Fruit fly (Drosophila melanogaster) whole organism, embryonic: Measurements from ENCODE around the gene CG18095.

Source experiments
- Aef1 ChIP-seq: fragments of 200-800 bp; sonication (Bioruptor generic); IDR thresholded peaks from 3 replicates; pipeline ENCODE4 v1.3.6; 2022; ENCODE audit warnings: missing biosample characterization, missing genetic modification characterization
- Antp ChIP-seq: fragments of 200-800 bp; sonication (Bioruptor generic); optimal IDR thresholded peaks from 3 replicates; lab custom pipeline; 2016; ENCODE audit warnings: missing biosample characterization, missing genetic modification characterization
- B-H2 ChIP-seq: fragments of 200-800 bp; sonication (Bioruptor generic); optimal IDR thresholded peaks from 2 replicates; lab custom pipeline; 2018; ENCODE audit warnings: missing biosample characterization, mild to moderate bottlenecking, missing genetic modification characterization
- CG10565 ChIP-seq: fragments of 200-800 bp; sonication (Bioruptor generic); optimal IDR thresholded peaks from 3 replicates; lab custom pipeline; 2016; ENCODE audit warnings: missing biosample characterization, mild to moderate bottlenecking, missing genetic modification characterization
- CG11504 ChIP-seq: fragments of 200-800 bp; sonication (Bioruptor generic); optimal IDR thresholded peaks from 3 replicates; lab custom pipeline; 2019; ENCODE audit warnings: missing biosample characterization, mild to moderate bottlenecking, missing genetic modification characterization, moderate library complexity
- CG11695 ChIP-seq: fragments of 200-800 bp; sonication (Bioruptor generic); IDR thresholded peaks from 3 replicates; pipeline ENCODE4 v1.3.6; 2022; ENCODE audit warnings: missing biosample characterization, missing genetic modification characterization
- CG12236 ChIP-seq: fragments of 200-800 bp; sonication (Bioruptor generic); optimal IDR thresholded peaks from 2 replicates; lab custom pipeline; 2016; ENCODE audit warnings: missing biosample characterization, missing genetic modification characterization
- CG12391 ChIP-seq: fragments of 200-800 bp; sonication (Bioruptor generic); optimal IDR thresholded peaks from 3 replicates; lab custom pipeline; 2018; ENCODE audit warnings: missing biosample characterization, mild to moderate bottlenecking, missing genetic modification characterization, moderate library complexity
- CG15073 ChIP-seq: fragments of 200-800 bp; sonication (Bioruptor generic); optimal IDR thresholded peaks from 2 replicates; lab custom pipeline; 2016; ENCODE audit warnings: missing biosample characterization, missing genetic modification characterization
- CG15269 ChIP-seq: fragments of 200-800 bp; sonication (Bioruptor generic); optimal IDR thresholded peaks from 2 replicates; lab custom pipeline; 2018; ENCODE audit warnings: missing biosample characterization, mild to moderate bottlenecking, missing genetic modification characterization, moderate library complexity
- CG16779 ChIP-seq: fragments of 200-800 bp; sonication (Bioruptor generic); IDR thresholded peaks from 2 replicates; pipeline ENCODE4 v1.3.6; 2022; ENCODE audit warnings: missing biosample characterization, missing genetic modification characterization
- CG17829 ChIP-seq: fragments of 200-800 bp; optimal IDR thresholded peaks from 2 replicates; lab custom pipeline; 2019; ENCODE audit warnings: missing biosample characterization, mild to moderate bottlenecking, missing genetic modification characterization, moderate library complexity
- CG31224 ChIP-seq: fragments of 200-800 bp; sonication (Bioruptor generic); IDR thresholded peaks from 2 replicates; pipeline ENCODE4 v1.3.6; 2022; ENCODE audit warnings: missing biosample characterization, missing genetic modification characterization
- CG3163 ChIP-seq: fragments of 200-800 bp; sonication (Bioruptor generic); optimal IDR thresholded peaks from 3 replicates; lab custom pipeline; 2016; ENCODE audit warnings: missing biosample characterization, missing genetic modification characterization
- CG32772 ChIP-seq: fragments of 200-800 bp; sonication (Bioruptor generic); IDR thresholded peaks from 2 replicates; pipeline ENCODE4 v1.3.6; 2022; ENCODE audit warnings: missing biosample characterization, missing genetic modification characterization
- CG3995 ChIP-seq: fragments of 200-800 bp; sonication (Bioruptor generic); optimal IDR thresholded peaks from 3 replicates; lab custom pipeline; 2016; ENCODE audit warnings: missing biosample characterization, missing genetic modification characterization
- CG4404 ChIP-seq: fragments of 200-800 bp; sonication (Bioruptor generic); IDR thresholded peaks from 2 replicates; pipeline ENCODE4 v1.3.6; 2022; ENCODE audit warnings: missing biosample characterization, missing genetic modification characterization
- CG6654 ChIP-seq: fragments of 200-800 bp; sonication (Bioruptor generic); optimal IDR thresholded peaks from 2 replicates; lab custom pipeline; 2017; ENCODE audit warnings: missing biosample characterization, mild to moderate bottlenecking, missing genetic modification characterization
- CG8359 ChIP-seq: fragments of 200-800 bp; sonication (Bioruptor generic); optimal IDR thresholded peaks from 2 replicates; lab custom pipeline; 2017; ENCODE audit warnings: missing biosample characterization, mild to moderate bottlenecking, missing genetic modification characterization, borderline replicate concordance
- Dbx ChIP-seq: fragments of 200-800 bp; sonication (Bioruptor generic); IDR thresholded peaks from 3 replicates; pipeline ENCODE4 v1.3.6; 2022; ENCODE audit warnings: missing biosample characterization, missing genetic modification characterization
- Deaf1 ChIP-seq: fragments of 200-800 bp; optimal IDR thresholded peaks from 3 replicates; lab custom pipeline; 2019; ENCODE audit warnings: missing biosample characterization, mild to moderate bottlenecking, missing genetic modification characterization, moderate library complexity
- Doc2 ChIP-seq: fragments of 200-800 bp; sonication (Bioruptor generic); IDR thresholded peaks from 2 replicates; pipeline ENCODE4 v1.3.6; 2022; ENCODE audit warnings: missing biosample characterization, missing genetic modification characterization
- Elba2 ChIP-seq: fragments of 200-800 bp; sonication (Bioruptor generic); optimal IDR thresholded peaks from 3 replicates; lab custom pipeline; 2016; ENCODE audit warnings: missing biosample characterization, missing genetic modification characterization
- Ets65A ChIP-seq: fragments of 200-800 bp; sonication (Bioruptor generic); peaks from one replicate; lab custom pipeline; 2016; ENCODE audit warnings: missing biosample characterization, missing genetic modification characterization
- Gsc ChIP-seq: fragments of 200-800 bp; sonication (Bioruptor generic); IDR thresholded peaks from 2 replicates; pipeline ENCODE4 v1.3.6; 2022; ENCODE audit warnings: missing biosample characterization, missing genetic modification characterization
- Hsf ChIP-seq: fragments of 200-800 bp; sonication (Bioruptor generic); optimal IDR thresholded peaks from 3 replicates; lab custom pipeline; 2016; ENCODE audit warnings: missing biosample characterization, missing genetic modification characterization
- Oaz ChIP-seq: fragments of 200-800 bp; sonication (Bioruptor generic); IDR thresholded peaks from 2 replicates; pipeline ENCODE4 v1.3.6; 2022; ENCODE audit warnings: missing biosample characterization, missing genetic modification characterization
- Tbp ChIP-seq: fragments of >200 bp; optimal IDR thresholded peaks from 2 replicates; lab custom pipeline; 2018; ENCODE audit warnings: missing biosample characterization, missing genetic modification characterization
- Trl ChIP-seq, 3 experiments: fragments of >200 bp in 2 of 3; fragments of 200-800 bp in 1 of 3; sonication (Bioruptor generic) in 1 of 3; optimal IDR thresholded peaks; 2 replicates in 1 of 3; 3 replicates in 2 of 3; lab custom pipeline; 2016 to 2017; ENCODE audit warnings: missing biosample characterization in 1 of 3, missing genetic modification characterization in 1 of 3
- abd-A ChIP-seq: fragments of 200-800 bp; sonication (Bioruptor generic); optimal IDR thresholded peaks from 3 replicates; lab custom pipeline; 2019; ENCODE audit warnings: missing biosample characterization, mild to moderate bottlenecking, missing genetic modification characterization, moderate library complexity
- bbx ChIP-seq: fragments of 200-800 bp; sonication (Bioruptor generic); IDR thresholded peaks from 2 replicates; pipeline ENCODE4 v1.3.6; 2022; ENCODE audit warnings: missing biosample characterization, missing genetic modification characterization; ENCODE audit not compliant: partially characterized antibody
- caup ChIP-seq: fragments of 200-800 bp; sonication (Bioruptor generic); optimal IDR thresholded peaks from 3 replicates; lab custom pipeline; 2017; ENCODE audit warnings: missing biosample characterization, mild to moderate bottlenecking, missing genetic modification characterization, moderate library complexity; ENCODE audit not compliant: severe bottlenecking
- chinmo ChIP-seq: fragments of 200-800 bp; sonication (Bioruptor generic); IDR thresholded peaks from 4 replicates; pipeline ENCODE4 v1.3.6; 2022; ENCODE audit warnings: missing biosample characterization, missing genetic modification characterization; ENCODE audit not compliant: partially characterized antibody
- corto ChIP-seq: fragments of 200-800 bp; sonication (Bioruptor generic); optimal IDR thresholded peaks from 2 replicates; lab custom pipeline; 2016; ENCODE audit warnings: missing biosample characterization, mild to moderate bottlenecking, missing genetic modification characterization, moderate library complexity
- crc ChIP-seq: fragments of 200-800 bp; sonication (Bioruptor generic); optimal IDR thresholded peaks from 2 replicates; lab custom pipeline; 2016; ENCODE audit warnings: missing biosample characterization, missing genetic modification characterization
- fd3F ChIP-seq: fragments of 200-800 bp; sonication (Bioruptor generic); optimal IDR thresholded peaks from 2 replicates; lab custom pipeline; 2018; ENCODE audit warnings: missing biosample characterization, mild to moderate bottlenecking, missing genetic modification characterization, moderate library complexity
- fd96Cb ChIP-seq: fragments of 200-800 bp; sonication (Bioruptor generic); optimal IDR thresholded peaks from 2 replicates; lab custom pipeline; 2018; ENCODE audit warnings: missing biosample characterization, mild to moderate bottlenecking, missing genetic modification characterization, moderate library complexity
- ken ChIP-seq: fragments of 200-800 bp; sonication (Bioruptor generic); IDR thresholded peaks from 3 replicates; pipeline ENCODE4 v1.3.6; 2022; ENCODE audit warnings: missing biosample characterization, missing genetic modification characterization
- lbe ChIP-seq: fragments of 200-800 bp; sonication (Bioruptor generic); optimal IDR thresholded peaks from 2 replicates; lab custom pipeline; 2016; ENCODE audit warnings: missing biosample characterization, mild to moderate bottlenecking, missing genetic modification characterization
- nerfin-1 ChIP-seq: fragments of 200-800 bp; sonication (Bioruptor generic); optimal IDR thresholded peaks from 3 replicates; lab custom pipeline; 2019; ENCODE audit warnings: missing biosample characterization, mild to moderate bottlenecking, missing genetic modification characterization, moderate library complexity
- rib ChIP-seq: fragments of 200-800 bp; sonication (Bioruptor generic); IDR thresholded peaks from 2 replicates; pipeline ENCODE4 v1.3.6; 2022; ENCODE audit warnings: missing biosample characterization, missing genetic modification characterization
- sim ChIP-seq: fragments of 200-800 bp; sonication (Bioruptor generic); IDR thresholded peaks from 2 replicates; pipeline ENCODE4 v1.3.6; 2022; ENCODE audit warnings: missing biosample characterization, missing genetic modification characterization
- so ChIP-seq: fragments of 200-800 bp; sonication (Bioruptor generic); IDR thresholded peaks from 3 replicates; pipeline ENCODE4 v1.3.6; 2022; ENCODE audit warnings: missing biosample characterization, missing genetic modification characterization
- stwl ChIP-seq: fragments of 200-800 bp; sonication (Bioruptor generic); optimal IDR thresholded peaks from 3 replicates; lab custom pipeline; 2018; ENCODE audit warnings: missing biosample characterization, mild to moderate bottlenecking, missing genetic modification characterization, moderate library complexity
- twi ChIP-seq: fragments of 200-800 bp; optimal IDR thresholded peaks from 2 replicates; lab custom pipeline; 2019; ENCODE audit warnings: missing biosample characterization, mild to moderate bottlenecking, missing genetic modification characterization, moderate library complexity
- vvl ChIP-seq: fragments of 200-800 bp; sonication (Bioruptor generic); IDR thresholded peaks from 2 replicates; pipeline ENCODE4 v1.3.6; 2022; ENCODE audit warnings: missing biosample characterization, missing genetic modification characterization
- zen2 ChIP-seq: fragments of 200-800 bp; sonication (Bioruptor generic); IDR thresholded peaks from 3 replicates; pipeline ENCODE4 v1.3.6; 2022; ENCODE audit warnings: missing biosample characterization, missing genetic modification characterization; ENCODE audit not compliant: partially characterized antibody

Gene CG18095

DNA sequence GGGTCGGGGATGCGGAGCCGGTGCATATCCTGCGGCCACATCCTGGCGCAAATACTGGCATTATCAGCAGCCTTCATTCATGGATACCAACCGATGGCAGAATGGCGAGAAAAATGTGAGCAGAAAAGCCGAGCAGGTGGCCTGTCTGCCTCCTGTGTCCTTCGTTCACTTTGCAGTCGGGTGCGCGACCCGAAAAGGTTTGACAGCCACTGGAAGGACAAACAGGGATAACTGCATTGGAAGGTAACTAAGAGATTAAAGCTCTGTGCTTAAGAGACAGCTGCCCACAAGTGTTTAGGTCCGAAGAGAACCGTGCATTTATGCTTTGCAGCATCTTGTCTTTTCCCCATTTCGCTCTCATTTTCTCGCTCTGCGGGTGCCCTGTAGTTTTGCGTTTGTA, 7.4 kb upstream of the CG18095 start:
- 0 out of 4 replicates have a peak, but pooled peaks have one; percentile 66 for TF ChIP-seq chinmo (GFP tag; lab: Robert Waterston, UW)
- peak; percentile 83 for TF ChIP-seq Ets65A (GFP tag; lab: Kevin White, UChicago)
- peak; percentile 30 to 61 for TF ChIP-seq Trl (optimal IDR thresholded peaks at IDR 0.05; lab: Kevin White, UChicago)
- no peak for TF ChIP-seq Trl (GFP tag; optimal IDR thresholded peaks at IDR 0.05; lab: Kevin White, UChicago)
- TF ChIP-seq bbx (GFP tag; lab: Robert Waterston, UW) = no peak
- TF ChIP-seq crc (GFP tag; lab: Kevin White, UChicago) = no peak
- TF ChIP-seq so (GFP tag; lab: Robert Waterston, UW) = no peak
- no peak for TF ChIP-seq CG17829 (tag; lab: Kevin White, UChicago)
- TF ChIP-seq corto = no peak
- TF ChIP-seq CG6654 (GFP tag; lab: Kevin White, UChicago) = peak; percentile 62
- TF ChIP-seq Elba2 (GFP tag; lab: Kevin White, UChicago) = no peak
- no peak for TF ChIP-seq CG15269
- no peak for TF ChIP-seq Tbp
- TF ChIP-seq zen2 (GFP tag; lab: Robert Waterston, UW) = 0 out of 3 replicates have a peak, but pooled peaks have one; percentile 30
- TF ChIP-seq Antp (GFP tag; lab: Kevin White, UChicago) = no peak
- peak; percentile 81 for TF ChIP-seq CG3163 (GFP tag; lab: Kevin White, UChicago)
- peak; percentile 93 for TF ChIP-seq Deaf1
- TF ChIP-seq CG11695 (GFP tag; lab: Robert Waterston, UW) = no peak
- no peak for TF ChIP-seq lbe (GFP tag; lab: Kevin White, UChicago)
- TF ChIP-seq CG16779 (GFP tag; lab: Robert Waterston, UW) = 0 out of 2 replicates have a peak, but pooled peaks have one; percentile 58
- no peak for TF ChIP-seq CG3995 (GFP tag; lab: Kevin White, UChicago)
- 0 out of 3 replicates have a peak, but pooled peaks have one; percentile 11 for TF ChIP-seq Dbx
- no peak for TF ChIP-seq B-H2 (GFP tag; lab: Kevin White, UChicago)

DNA sequence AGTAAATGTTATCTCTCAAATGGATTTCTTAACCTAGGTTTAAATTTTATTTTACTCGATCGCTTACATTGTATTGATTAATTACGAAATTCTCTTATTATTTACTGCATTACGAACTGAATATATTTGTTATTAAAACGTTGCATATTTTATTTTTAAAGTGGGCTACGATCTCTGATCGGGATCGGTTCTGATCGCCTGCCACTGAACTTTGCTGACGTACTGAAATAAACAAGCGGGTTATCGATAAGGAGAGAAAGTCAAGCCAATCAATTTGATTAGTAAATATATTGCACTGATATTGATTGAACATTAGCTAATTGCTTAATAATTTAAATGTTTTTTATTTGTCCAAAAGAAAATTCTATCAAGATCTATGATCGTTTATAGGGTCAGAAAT, 2.1 kb downstream of the CG18095 start:
- TF ChIP-seq Doc2 (no peak), CG15073 (GFP tag; lab: Kevin White, UChicago) (no peak), CG11504 (no peak), Gsc (no peak), CG4404 (GFP tag; lab: Robert Waterston, UW) (no peak), ken (GFP tag; lab: Robert Waterston, UW) (no peak), fd3F (GFP tag; lab: Kevin White, UChicago) (no peak), CG32772 (no peak), Oaz (GFP tag; lab: Robert Waterston, UW) (no peak), CG12236 (GFP tag; lab: Kevin White, UChicago) (no peak)

DNA sequence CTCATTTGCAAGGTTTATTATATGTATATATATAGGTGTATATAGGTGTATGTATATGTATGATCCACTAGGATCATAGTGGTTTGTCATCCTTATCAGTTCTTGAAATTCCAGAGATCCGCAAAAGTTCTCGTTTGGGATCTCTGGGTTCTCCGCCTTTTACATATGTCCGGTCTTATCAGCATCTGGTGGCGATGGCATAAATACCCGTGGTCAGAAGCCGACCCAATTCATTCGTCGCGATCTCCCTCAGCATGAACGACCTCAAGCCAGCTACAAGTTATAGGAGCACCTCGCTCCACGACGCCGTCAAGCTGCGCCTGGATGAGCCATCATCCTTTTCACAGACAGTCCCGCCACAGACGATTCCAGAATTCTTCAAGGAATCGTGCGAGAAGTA, 4.6 kb downstream of the CG18095 start, which contains the start of gene hll:
hll (plus strand) TSS at position 224 of the 400 bp plus-strand sequence.
- no peak for TF ChIP-seq Hsf (GFP tag; lab: Kevin White, UChicago)
- TF ChIP-seq twi (tag; lab: Kevin White, UChicago) = peak; percentile 64

DNA sequence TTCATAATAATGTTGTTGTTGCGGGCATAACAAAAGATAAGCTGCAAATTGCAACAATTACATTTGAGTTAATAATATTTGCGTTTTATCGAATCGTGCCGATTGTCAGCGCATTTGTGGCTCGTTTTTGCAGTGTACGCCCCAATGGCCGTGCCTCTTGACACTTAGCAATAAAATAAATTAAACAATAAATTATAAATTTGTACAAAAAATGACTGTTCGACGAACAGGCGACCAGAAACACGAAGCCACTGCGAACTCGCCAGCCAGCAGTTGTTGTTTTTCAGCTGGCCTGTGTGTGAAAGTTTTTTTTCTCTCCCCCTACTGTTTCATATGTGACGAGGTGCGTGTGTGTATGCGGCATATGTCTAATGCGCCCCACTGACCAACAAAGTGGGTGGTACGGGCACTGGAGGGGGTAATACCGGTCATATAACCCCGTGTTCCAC, 5.8 kb downstream of the CG18095 start:
- TF ChIP-seq Dbx (no peak), CG8359 (GFP tag; lab: Kevin White, UChicago) (no peak), fd96Cb (tag; lab: Kevin White, UChicago) (no peak), CG10565 (GFP tag; lab: Kevin White, UChicago) (no peak), CG12391 (tag; lab: Kevin White, UChicago) (no peak), caup (GFP tag; lab: Kevin White, UChicago) (no peak), sim (GFP tag; lab: Robert Waterston, UW) (no peak), rib (peak; percentile 49; the same call in 1 of the 2 replicates), vvl (GFP tag; lab: Robert Waterston, UW) (peak; percentile 32; the same call in 1 of the 2 replicates), CG31224 (GFP tag; lab: Robert Waterston, UW) (peak; percentile 96), lbe (GFP tag; lab: Kevin White, UChicago) (peak; percentile 9), nerfin-1 (tag; lab: Kevin White, UChicago) (peak; percentile 28), abd-A (peak; percentile 95), Aef1 (GFP tag; lab: Robert Waterston, UW) (peak; percentile 42; the same call in 2 of the 3 replicates), stwl (tag; lab: Kevin White, UChicago) (no peak)
